Worm (Caenorhabditis elegans) whole organism, L1 larva: ENCODE data around the gene nspf-2.
"Not testable (repeated sequence)": the region's sequence is repeated elsewhere in the genome, so short reads cannot be mapped to it uniquely, and the experiment has no call there.

Source experiments
- dpl-1 ChIP-seq, 3 experiments: fragments of 150-350 bp in 2 of 3; sonication (generic microtip) in 1 of 3; optimal IDR thresholded peaks; 2 replicates each; lab custom pipeline; 2014 to 2017; ENCODE audit warnings: missing biosample characterization in 3 of 3, missing genetic modification characterization in 3 of 3, missing genetic modification reagents in 3 of 3
- pag-3 ChIP-seq: sonication (generic microtip); optimal IDR thresholded peaks from 2 replicates; lab custom pipeline; 2017; ENCODE audit warnings: missing genetic modification characterization, mild to moderate bottlenecking, missing compliant biosample characterization, antibody characterized with exemption, borderline replicate concordance; ENCODE audit not compliant: insufficient read depth
- unc-62 ChIP-seq: fragments of 150-350 bp; optimal IDR thresholded peaks from 2 replicates; lab custom pipeline; 2014; ENCODE audit warnings: missing biosample characterization, missing genetic modification reagents, missing genetic modification characterization

DNA sequence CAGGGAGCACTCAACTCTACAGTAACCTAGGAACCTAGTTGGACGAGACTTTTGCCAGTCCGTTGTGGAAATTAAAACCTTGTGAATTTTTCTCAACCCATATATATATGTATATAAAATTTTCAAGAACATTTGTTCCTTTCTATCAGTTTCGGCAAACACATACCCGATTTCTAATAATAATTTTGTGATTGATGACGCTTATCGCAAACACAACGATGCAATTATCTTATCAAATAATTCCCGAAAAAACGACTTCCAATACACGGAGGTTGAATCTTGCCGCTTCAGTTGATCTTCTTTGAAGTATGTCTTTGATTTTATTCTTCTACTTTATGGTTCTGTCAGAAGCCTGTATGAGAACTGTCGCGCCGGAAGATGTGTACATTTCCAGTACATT, 23.6 kb upstream of the nspf-2 start, which contains the start of gene F22E5.2:
- not testable (repeated sequence) for TF ChIP-seq dpl-1 (GFP tag; optimal IDR thresholded peaks at IDR 0.05; lab: Kevin White, UChicago); unc-62 (GFP tag; lab: Kevin White, UChicago); pag-3 (tag; lab: Kevin White, UChicago)
